Worm (Caenorhabditis elegans): ENCODE results near the gene ztf-18.

DNA sequence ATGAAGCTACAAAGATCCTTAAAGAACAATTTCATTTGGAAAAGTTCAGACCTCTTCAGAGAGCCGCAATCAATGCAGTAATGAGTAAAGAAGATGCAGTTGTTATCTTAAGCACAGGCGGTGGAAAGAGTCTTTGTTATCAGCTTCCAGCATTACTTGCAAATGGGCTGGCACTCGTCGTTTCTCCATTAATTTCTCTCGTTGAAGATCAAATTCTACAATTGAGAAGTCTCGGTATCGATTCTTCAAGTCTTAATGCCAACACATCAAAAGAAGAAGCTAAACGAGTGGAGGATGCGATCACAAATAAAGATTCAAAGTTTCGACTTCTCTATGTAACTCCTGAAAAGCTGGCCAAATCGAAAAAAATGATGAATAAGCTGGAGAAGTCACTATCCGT is 38.6 kb downstream of the ztf-18 start:
- TF ChIP-seq lin-39 (tag; optimal IDR thresholded peaks at IDR 0.05) (no peak), unc-62 (GFP tag; optimal IDR thresholded peaks at IDR 0.05 in 1 of 2) (no peak), unc-62 (tag; optimal IDR thresholded peaks at IDR 0.05) (no peak), ama-1 (optimal IDR thresholded peaks at IDR 0.05) (no peak)
